Worm (Caenorhabditis elegans) whole organism, early embryonic: Measurements from ENCODE around the gene C50B8.4.

Source experiments
- F13C5.2 ChIP-seq: sonication (generic microtip); optimal IDR thresholded peaks from 2 replicates; lab custom pipeline; 2017; ENCODE audit warnings: mild to moderate bottlenecking, missing genetic modification characterization, inconsistent platforms, missing compliant biosample characterization
- ceh-13 ChIP-seq: fragments of 200-800 bp; sonication (Bioruptor generic); optimal IDR thresholded peaks from 2 replicates; lab custom pipeline; 2018; ENCODE audit warnings: mild to moderate bottlenecking, missing genetic modification characterization, missing compliant biosample characterization
- sea-1 ChIP-seq: fragments of 200-800 bp; sonication (Bioruptor generic); conservative IDR thresholded peaks from 2 replicates; pipeline ENCODE4 v1.3.6; 2022; ENCODE audit warnings: missing genetic modification characterization, missing compliant biosample characterization

- TF ChIP-seq ceh-13 (GFP tag; lab: Kevin White, UChicago) (no peak), sea-1 (GFP tag; lab: Robert Waterston, UW) (no peak), F13C5.2 (tag; lab: Kevin White, UChicago) (no peak)
These were observed 39.3 kb upstream of the C50B8.4 start for ce11 chrV:13532469-13532868.
